Worm (Caenorhabditis elegans) whole organism, L3 larva: ENCODE data around the gene srx-18.

Experiments
- R02D3.7 ChIP-seq: fragments of 150-350 bp; optimal IDR thresholded peaks from 2 replicates; lab custom pipeline; 2014; ENCODE audit warnings: missing biosample characterization, missing genetic modification characterization
- ZK546.5 ChIP-seq: sonication (generic microtip); optimal IDR thresholded peaks from 2 replicates; lab custom pipeline; 2017; ENCODE audit warnings: missing biosample characterization, missing genetic modification characterization
- aly-2 ChIP-seq: fragments of 150-350 bp; optimal IDR thresholded peaks from 2 replicates; lab custom pipeline; 2014; ENCODE audit warnings: missing biosample characterization, missing genetic modification characterization
- ceh-16 ChIP-seq: sonication (generic microtip); optimal IDR thresholded peaks from 2 replicates; lab custom pipeline; 2017; ENCODE audit warnings: missing biosample characterization, missing genetic modification characterization
- ceh-28 ChIP-seq: fragments of 150-350 bp; optimal IDR thresholded peaks from 2 replicates; lab custom pipeline; 2014; ENCODE audit warnings: missing biosample characterization, missing genetic modification reagents, missing genetic modification characterization
- daf-12 ChIP-seq: fragments of 150-350 bp; optimal IDR thresholded peaks from 2 replicates; lab custom pipeline; 2014; ENCODE audit warnings: missing biosample characterization, missing genetic modification reagents, missing genetic modification characterization
- egl-5 ChIP-seq: fragments of 150-350 bp; optimal IDR thresholded peaks from 2 replicates; lab custom pipeline; 2017; ENCODE audit warnings: missing biosample characterization, missing genetic modification reagents, missing genetic modification characterization, inconsistent platforms
- elt-1 ChIP-seq: fragments of 150-350 bp; optimal IDR thresholded peaks from 2 replicates; lab custom pipeline; 2014; ENCODE audit warnings: missing biosample characterization, missing genetic modification characterization
- elt-2 ChIP-seq: sonication (generic microtip); optimal IDR thresholded peaks from 2 replicates; lab custom pipeline; 2016; ENCODE audit warnings: missing genetic modification reagents, mild to moderate bottlenecking, missing genetic modification characterization, missing compliant biosample characterization
- elt-3 ChIP-seq, 3 experiments: fragments of 150-350 bp in 1 of 3; sonication (generic microtip) in 2 of 3; optimal IDR thresholded peaks; 2 replicates in 2 of 3; 4 replicates in 1 of 3; lab custom pipeline; 2014 to 2017; ENCODE audit warnings: missing biosample characterization in 3 of 3, missing genetic modification characterization in 3 of 3
- fkh-10 ChIP-seq: sonication (generic microtip); optimal IDR thresholded peaks from 2 replicates; lab custom pipeline; 2017; ENCODE audit warnings: missing biosample characterization, missing genetic modification reagents, missing genetic modification characterization
- fkh-2 ChIP-seq: fragments of 150-350 bp; optimal IDR thresholded peaks from 2 replicates; lab custom pipeline; 2014; ENCODE audit warnings: missing biosample characterization, missing genetic modification reagents, missing genetic modification characterization
- lin-39 ChIP-seq: fragments of 150-350 bp; optimal IDR thresholded peaks from 2 replicates; lab custom pipeline; 2018; ENCODE audit warnings: missing biosample characterization, missing genetic modification reagents, missing genetic modification characterization
- nfya-1 ChIP-seq: sonication (generic microtip); optimal IDR thresholded peaks from 2 replicates; lab custom pipeline; 2017; ENCODE audit warnings: missing genetic modification characterization, mild to moderate bottlenecking, missing compliant biosample characterization, antibody characterized with exemption, moderate library complexity; ENCODE audit not compliant: insufficient read depth
- nhr-11 ChIP-seq: fragments of 150-350 bp; optimal IDR thresholded peaks from 2 replicates; lab custom pipeline; 2014; ENCODE audit warnings: missing biosample characterization, missing genetic modification characterization
- nhr-12 ChIP-seq: fragments of 150-350 bp; optimal IDR thresholded peaks from 2 replicates; lab custom pipeline; 2014; ENCODE audit warnings: missing biosample characterization, missing genetic modification characterization
- nhr-23 ChIP-seq: fragments of 150-350 bp; optimal IDR thresholded peaks from 2 replicates; lab custom pipeline; 2014; ENCODE audit warnings: missing biosample characterization, missing genetic modification reagents, missing genetic modification characterization
- nhr-237 ChIP-seq: fragments of 150-350 bp; optimal IDR thresholded peaks from 2 replicates; lab custom pipeline; 2014; ENCODE audit warnings: missing biosample characterization, missing genetic modification characterization
- nhr-28 ChIP-seq: fragments of 150-350 bp; optimal IDR thresholded peaks from 2 replicates; lab custom pipeline; 2014; ENCODE audit warnings: missing biosample characterization, missing genetic modification characterization
- nhr-43 ChIP-seq: sonication (generic microtip); optimal IDR thresholded peaks from 2 replicates; lab custom pipeline; 2016; ENCODE audit warnings: mild to moderate bottlenecking, missing genetic modification characterization, missing compliant biosample characterization; ENCODE audit not compliant: poor library complexity, severe bottlenecking
- nhr-76 ChIP-seq: fragments of 150-350 bp; sonication (generic microtip); optimal IDR thresholded peaks from 5 replicates; lab custom pipeline; 2014; ENCODE audit warnings: missing biosample characterization, missing genetic modification characterization
- nhr-77 ChIP-seq: fragments of 150-350 bp; optimal IDR thresholded peaks from 2 replicates; lab custom pipeline; 2014; ENCODE audit warnings: missing biosample characterization, missing genetic modification characterization
- pha-4 ChIP-seq: fragments of 150-350 bp; optimal IDR thresholded peaks from 2 replicates; lab custom pipeline; 2014; ENCODE audit warnings: missing biosample characterization, missing genetic modification reagents, missing genetic modification characterization
- pqm-1 ChIP-seq: fragments of 150-350 bp; optimal IDR thresholded peaks from 2 replicates; lab custom pipeline; 2017; ENCODE audit warnings: missing biosample characterization, missing genetic modification characterization, inconsistent platforms
- snpc-4 ChIP-seq: fragments of 150-350 bp; optimal IDR thresholded peaks from 2 replicates; lab custom pipeline; 2014; ENCODE audit warnings: missing biosample characterization, missing genetic modification characterization
- unc-39 ChIP-seq: sonication (generic microtip); optimal IDR thresholded peaks from 4 replicates; lab custom pipeline; 2017; ENCODE audit warnings: missing biosample characterization, missing genetic modification characterization
- unc-62 ChIP-seq: fragments of 150-350 bp; sonication (generic microtip); optimal IDR thresholded peaks from 4 replicates; lab custom pipeline; 2014; ENCODE audit warnings: missing biosample characterization, missing genetic modification reagents, missing genetic modification characterization
- zag-1 ChIP-seq: fragments of 150-350 bp; optimal IDR thresholded peaks from 2 replicates; lab custom pipeline; 2014; ENCODE audit warnings: missing biosample characterization, missing genetic modification characterization
- ztf-11 ChIP-seq: fragments of 150-350 bp; optimal IDR thresholded peaks from 2 replicates; lab custom pipeline; 2014; ENCODE audit warnings: missing biosample characterization, missing genetic modification characterization
- ztf-4 ChIP-seq: fragments of 150-350 bp; optimal IDR thresholded peaks from 2 replicates; lab custom pipeline; 2014; ENCODE audit warnings: missing biosample characterization, missing genetic modification characterization

The srx-18 gene

DNA sequence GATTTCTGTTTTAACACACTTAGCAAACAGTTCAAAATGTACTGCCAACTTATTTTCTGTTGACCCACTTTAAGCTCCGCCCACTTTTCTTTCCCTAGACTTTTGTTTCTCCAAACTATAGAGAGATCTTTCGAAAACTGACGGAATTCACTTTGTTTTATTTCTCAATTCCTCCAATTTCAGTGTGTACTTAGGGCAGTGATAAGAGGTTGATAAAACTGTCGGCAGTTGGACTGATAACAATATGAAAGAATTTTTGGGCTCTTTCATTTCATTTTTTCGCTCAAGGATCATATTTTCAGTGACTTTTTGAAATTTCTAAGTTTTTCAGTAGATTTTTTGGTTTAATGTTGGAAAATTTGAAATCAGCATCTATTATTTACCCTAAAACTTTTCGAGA lies 43.7 kb downstream of the srx-18 start:
- TF ChIP-seq pha-4 (tag; lab: Kevin White, UChicago) (peak; percentile 31), nfya-1 (tag; lab: Kevin White, UChicago) (no peak), elt-2 (peak; percentile 82), lin-39 (no peak), pqm-1 (peak; percentile 78)

DNA sequence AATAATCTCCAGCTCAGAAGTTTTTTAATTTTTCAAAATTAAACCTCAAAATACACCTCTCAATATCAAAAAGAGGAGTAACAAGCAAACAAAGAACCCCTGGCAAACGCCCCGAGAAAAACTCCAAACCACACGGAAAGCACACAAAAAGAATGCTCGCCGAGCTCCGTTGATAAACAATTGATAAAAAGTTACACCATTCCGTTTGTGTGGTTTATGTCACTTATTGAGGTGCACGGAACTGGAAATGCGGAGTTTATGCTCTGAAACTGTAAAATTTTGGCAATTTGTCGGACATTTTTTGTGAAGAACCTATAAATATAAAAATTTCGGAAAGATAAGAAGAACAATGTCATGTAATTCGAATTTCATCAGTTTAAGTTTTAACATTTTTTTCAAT lies 46.3 kb downstream of the srx-18 start:
- TF ChIP-seq nhr-23 (tag; lab: Kevin White, UChicago) (no peak), elt-3 (tag; optimal IDR thresholded peaks at IDR 0.05; lab: Kevin White, UChicago) (no peak), nhr-28 (tag; lab: Kevin White, UChicago) (no peak), ZK546.5 (no peak), daf-12 (no peak), egl-5 (tag; lab: Kevin White, UChicago) (no peak), nfya-1 (tag; lab: Kevin White, UChicago) (no peak), pqm-1 (peak; percentile 67), ceh-16 (tag; lab: Kevin White, UChicago) (no peak), nhr-12 (no peak), nhr-76 (no peak), aly-2 (tag; lab: Kevin White, UChicago) (no peak), nhr-237 (tag; lab: Kevin White, UChicago) (no peak), pha-4 (tag; lab: Kevin White, UChicago) (peak; percentile 46), nhr-11 (tag; lab: Kevin White, UChicago) (no peak), ceh-28 (tag; lab: Kevin White, UChicago) (no peak), nhr-43 (tag; lab: Kevin White, UChicago) (no peak), ztf-4 (no peak), elt-2 (peak; percentile 90), R02D3.7 (tag; lab: Kevin White, UChicago) (no peak)

- no peak for TF ChIP-seq elt-2
- TF ChIP-seq nhr-77 (tag; lab: Kevin White, UChicago): no peak
- no peak for TF ChIP-seq elt-1 (tag; lab: Kevin White, UChicago)
- peak; percentile 79 for TF ChIP-seq fkh-10 (GFP tag; lab: Kevin White, UChicago)
- TF ChIP-seq ceh-16 (tag; lab: Kevin White, UChicago): no peak
- TF ChIP-seq unc-62 (GFP tag; lab: Kevin White, UChicago): no peak
- no peak for TF ChIP-seq nhr-23 (tag; lab: Kevin White, UChicago)
- TF ChIP-seq nhr-11 (tag; lab: Kevin White, UChicago): no peak
- TF ChIP-seq, all 47 proteins: peak for 1
Observed at ce11 chrV:17749181-17749580, 49.5 kb downstream of the srx-18 start, which contains the start of gene R12G8.1. TSS of gene R12G8.1 (minus strand) at chrV:17749243.

DNA sequence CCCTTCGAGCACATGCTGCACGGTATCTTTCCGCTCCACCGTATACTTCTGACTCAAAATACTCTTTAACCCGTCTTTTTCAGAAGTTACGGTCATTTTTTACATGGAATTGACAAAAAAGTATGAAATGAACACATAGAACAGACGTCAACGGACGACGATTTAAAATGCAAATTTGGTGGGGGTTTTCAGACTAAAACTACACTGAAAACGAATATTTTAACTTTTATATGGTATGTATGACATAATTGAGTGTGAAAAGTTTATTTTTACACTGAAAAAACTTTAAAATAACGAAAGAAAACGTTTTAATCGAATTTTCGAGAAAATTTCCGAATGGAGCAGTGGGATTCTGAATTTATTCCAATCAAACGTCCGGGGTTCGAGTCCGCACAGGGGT lies 51.7 kb downstream of the srx-18 start, which contains the start of gene twk-36:
twk-36 (minus strand) TSS at position 101 of the 400 bp plus-strand sequence.
- TF ChIP-seq snpc-4 (tag; lab: Kevin White, UChicago) (no peak), elt-3 (tag; optimal IDR thresholded peaks at IDR 0.05; lab: Kevin White, UChicago) (no peak), unc-39 (tag; lab: Kevin White, UChicago) (no peak), nfya-1 (tag; lab: Kevin White, UChicago) (no peak), R02D3.7 (tag; lab: Kevin White, UChicago) (no peak), nhr-43 (tag; lab: Kevin White, UChicago) (no peak), lin-39 (no peak), fkh-2 (no peak), pha-4 (tag; lab: Kevin White, UChicago) (no peak), zag-1 (tag; lab: Kevin White, UChicago) (no peak), ztf-11 (tag; lab: Kevin White, UChicago) (no peak), pqm-1 (no peak), egl-5 (tag; lab: Kevin White, UChicago) (no peak), unc-62 (GFP tag; lab: Kevin White, UChicago) (no peak)
